Worm (Caenorhabditis elegans) whole organism, early embryonic: ENCODE results near the gene ZK666.14.

Source experiments
- F13C5.2 ChIP-seq: sonication (generic microtip); optimal IDR thresholded peaks from 2 replicates; lab custom pipeline; 2017; ENCODE audit warnings: mild to moderate bottlenecking, missing genetic modification characterization, inconsistent platforms, missing compliant biosample characterization
- ama-1 ChIP-seq: fragments of 150-350 bp; optimal IDR thresholded peaks from 2 replicates; lab custom pipeline; 2014
- ceh-13 ChIP-seq: fragments of 200-800 bp; sonication (Bioruptor generic); optimal IDR thresholded peaks from 2 replicates; lab custom pipeline; 2018; ENCODE audit warnings: mild to moderate bottlenecking, missing genetic modification characterization, missing compliant biosample characterization
- ceh-36 ChIP-seq: sonication (generic microtip); optimal IDR thresholded peaks from 2 replicates; lab custom pipeline; 2016; ENCODE audit warnings: missing genetic modification characterization, inconsistent platforms, missing compliant biosample characterization
- ets-7 ChIP-seq: sonication (generic microtip); optimal IDR thresholded peaks from 2 replicates; lab custom pipeline; 2016; ENCODE audit warnings: missing genotype, missing genetic modification characterization, missing compliant biosample characterization
- hnd-1 ChIP-seq: sonication (generic microtip); optimal IDR thresholded peaks from 2 replicates; lab custom pipeline; 2016; ENCODE audit warnings: missing genetic modification characterization, missing compliant biosample characterization
- pes-1 ChIP-seq: fragments of 200-800 bp; sonication (Bioruptor generic); IDR thresholded peaks from 2 replicates; pipeline ENCODE4 v1.3.6; 2022; ENCODE audit warnings: missing genetic modification reagents, missing genetic modification characterization, missing compliant biosample characterization
- sea-1 ChIP-seq: fragments of 200-800 bp; sonication (Bioruptor generic); conservative IDR thresholded peaks from 2 replicates; pipeline ENCODE4 v1.3.6; 2022; ENCODE audit warnings: missing genetic modification characterization, missing compliant biosample characterization

DNA sequence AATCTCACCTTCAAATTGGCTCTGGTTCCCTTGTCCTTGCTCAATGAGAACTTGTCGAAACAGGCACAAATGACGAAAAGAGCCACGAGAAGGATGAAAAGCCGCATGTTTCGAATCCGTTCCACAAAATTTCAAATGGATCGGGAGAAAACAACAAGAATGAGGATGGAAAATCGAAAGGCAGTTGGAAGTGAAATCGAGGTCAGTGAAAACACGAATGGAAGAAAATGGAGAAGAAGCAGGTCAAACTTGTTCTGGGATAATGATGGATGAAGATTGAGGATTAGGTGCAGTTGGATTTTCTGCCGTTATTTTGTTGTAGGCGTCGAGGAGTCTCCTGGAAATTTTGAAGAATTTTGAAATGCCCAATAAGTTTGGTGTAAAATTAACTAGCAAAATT lies 28.5 kb downstream of the ZK666.14 start:
- TF ChIP-seq ceh-36 (tag; lab: Kevin White, UChicago) (no peak), sea-1 (GFP tag; lab: Robert Waterston, UW) (no peak), ama-1 (lab: Kevin White, UChicago) (no peak), pes-1 (no peak), F13C5.2 (tag; lab: Kevin White, UChicago) (no peak), ets-7 (tag; lab: Kevin White, UChicago) (no peak), hnd-1 (tag; lab: Kevin White, UChicago) (no peak), ceh-13 (GFP tag; lab: Kevin White, UChicago) (no peak)
